Worm (Caenorhabditis elegans): Measurements from ENCODE around the gene ccf-1.

ce11 chrIII:11870009-11870408 is 50.0 kb downstream of the ccf-1 start:
- TF ChIP-seq nhr-11 (tag; optimal IDR thresholded peaks at IDR 0.05) (no peak), aly-2 (tag; optimal IDR thresholded peaks at IDR 0.05) (no peak), gmeb-1 (tag; optimal IDR thresholded peaks at IDR 0.05) (peak; percentile 76), unc-39 (tag; optimal IDR thresholded peaks at IDR 0.05) (no peak), alr-1 (tag; optimal IDR thresholded peaks at IDR 0.05) (no peak), R02D3.7 (tag; optimal IDR thresholded peaks at IDR 0.05) (no peak), nhr-10 (tag; optimal IDR thresholded peaks at IDR 0.05) (peak; percentile 10), nhr-12 (tag; optimal IDR thresholded peaks at IDR 0.05) (no peak), lin-13 (GFP tag; optimal IDR thresholded peaks at IDR 0.05) (peak; percentile 92), ztf-11 (tag; optimal IDR thresholded peaks at IDR 0.05) (no peak), ZK546.5 (tag; optimal IDR thresholded peaks at IDR 0.05) (no peak), zag-1 (tag; optimal IDR thresholded peaks at IDR 0.05) (peak; percentile 67), egl-27 (tag; optimal IDR thresholded peaks at IDR 0.05) (peak; percentile 77)
